Worm (Caenorhabditis elegans): Measurements from ENCODE around the gene F07F6.2.
A peak's percentile ranks its signal among the peaks of the same experiment; 100 is the strongest.

The F07F6.2 gene

ce11 chrII:5423832-5424231 lies 6.2 kb upstream of the F07F6.2 start, which contains the start of gene F07F6.7:
Gene F07F6.7, minus strand, starts transcription at chrII:5423858.
- TF ChIP-seq nhr-25 (tag; optimal IDR thresholded peaks at IDR 0.05) (peak; percentile 13), ceh-16 (tag; optimal IDR thresholded peaks at IDR 0.05) (no peak), ztf-4 (tag; optimal IDR thresholded peaks at IDR 0.05) (peak; percentile 12), sem-4 (tag; optimal IDR thresholded peaks at IDR 0.05) (peak; percentile 7), unc-55 (GFP tag; optimal IDR thresholded peaks at IDR 0.05) (no peak), elt-3 (tag; optimal IDR thresholded peaks at IDR 0.05) (no peak), lsy-2 (tag; optimal IDR thresholded peaks at IDR 0.05) (peak in 1 of 2 experiments; percentile 33), ztf-1 (GFP tag; conservative IDR thresholded peaks at IDR 0.05) (no peak), mbf-1 (tag; optimal IDR thresholded peaks at IDR 0.05) (no peak), peb-1 (tag; optimal IDR thresholded peaks at IDR 0.05) (no peak)

DNA sequence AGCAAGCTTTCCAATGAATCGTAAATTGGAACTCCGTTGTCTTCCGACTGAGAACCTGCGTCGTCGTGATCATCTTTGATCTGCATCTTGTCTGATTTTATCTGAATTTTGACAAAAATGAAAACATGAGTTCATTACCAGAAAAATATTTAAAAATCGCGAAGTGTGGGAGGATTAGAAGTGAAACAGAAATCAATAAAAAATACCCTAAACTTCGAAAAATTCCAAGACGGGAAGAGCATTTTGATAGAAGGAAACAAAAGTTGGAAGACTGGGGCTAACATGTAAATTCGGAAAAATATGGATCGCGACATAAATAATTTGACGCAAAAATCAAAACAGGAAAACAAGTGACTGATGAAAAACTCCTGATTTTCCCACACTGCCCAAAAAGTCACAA lies 4.4 kb upstream of the F07F6.2 start, which contains the start of gene F07F6.8:
F07F6.8 (minus strand) TSS at position 101 of the 400 bp plus-strand sequence.
- TF ChIP-seq aly-2 (tag; optimal IDR thresholded peaks at IDR 0.05) (no peak), elt-3 (tag; optimal IDR thresholded peaks at IDR 0.05) (no peak), lsy-2 (tag; optimal IDR thresholded peaks at IDR 0.05) (no peak), mdl-1 (tag; optimal IDR thresholded peaks at IDR 0.05) (no peak), nhr-77 (tag; optimal IDR thresholded peaks at IDR 0.05) (no peak), mab-5 (tag; optimal IDR thresholded peaks at IDR 0.05) (no peak)

DNA sequence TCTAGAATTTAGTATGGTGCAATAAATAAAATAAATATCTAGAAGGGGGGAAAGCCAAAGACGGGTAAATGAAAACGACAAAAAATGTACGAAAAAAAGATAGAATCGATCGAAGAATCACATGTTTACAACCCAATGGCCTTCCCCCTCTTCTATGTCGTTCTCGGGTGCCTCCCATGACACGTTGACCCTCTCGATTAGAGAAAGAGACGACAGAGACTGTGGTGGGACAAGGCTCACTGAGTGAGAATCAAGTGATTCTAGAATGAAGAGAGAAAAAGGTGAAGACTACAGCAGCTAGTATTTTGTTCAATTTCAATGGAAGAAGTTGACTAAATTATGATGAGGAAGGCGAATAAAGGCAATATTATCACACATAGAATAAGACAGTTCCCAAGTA lies 4.0 kb upstream of the F07F6.2 start:
- TF ChIP-seq nhr-129 (tag; optimal IDR thresholded peaks at IDR 0.05) (peak; percentile 92), ZK546.5 (tag; optimal IDR thresholded peaks at IDR 0.05) (no peak), peb-1 (tag; optimal IDR thresholded peaks at IDR 0.05) (no peak), mab-5 (tag; optimal IDR thresholded peaks at IDR 0.05) (no peak), nhr-6 (tag; optimal IDR thresholded peaks at IDR 0.05) (no peak), unc-55 (GFP tag; optimal IDR thresholded peaks at IDR 0.05) (no peak), ztf-4 (tag; optimal IDR thresholded peaks at IDR 0.05) (no peak), nhr-11 (tag; optimal IDR thresholded peaks at IDR 0.05) (no peak), nhr-77 (tag; optimal IDR thresholded peaks at IDR 0.05) (no peak), nhr-23 (tag; optimal IDR thresholded peaks at IDR 0.05) (no peak), mbf-1 (tag; optimal IDR thresholded peaks at IDR 0.05) (no peak), egl-27 (tag; optimal IDR thresholded peaks at IDR 0.05) (no peak), blmp-1 (tag; optimal IDR thresholded peaks at IDR 0.05; ENCODE audit: insufficient read depth) (no peak), lin-11 (tag; optimal IDR thresholded peaks at IDR 0.05) (no peak), sma-9 (GFP tag; optimal IDR thresholded peaks at IDR 0.05) (peak; percentile 27), sma-9 (tag; optimal IDR thresholded peaks at IDR 0.05) (no peak), elt-3 (tag; optimal IDR thresholded peaks at IDR 0.05) (no peak), Y55F3AM.14 (GFP tag; optimal IDR thresholded peaks at IDR 0.05) (no peak), zag-1 (tag; optimal IDR thresholded peaks at IDR 0.05) (no peak), snpc-4 (tag; optimal IDR thresholded peaks at IDR 0.05) (no peak), C34F6.9 (tag; optimal IDR thresholded peaks at IDR 0.05) (peak; percentile 79), fos-1 (tag; optimal IDR thresholded peaks at IDR 0.05) (peak; percentile 63), ceh-16 (tag; optimal IDR thresholded peaks at IDR 0.05) (no peak), nhr-25 (tag; optimal IDR thresholded peaks at IDR 0.05) (peak; percentile 69), ztf-11 (tag; optimal IDR thresholded peaks at IDR 0.05) (no peak), ama-1 (optimal IDR thresholded peaks at IDR 0.05) (peak; percentile 28), unc-62 (GFP tag; optimal IDR thresholded peaks at IDR 0.05) (no peak), elt-1 (tag; optimal IDR thresholded peaks at IDR 0.05) (no peak), gmeb-1 (tag; optimal IDR thresholded peaks at IDR 0.05) (no peak), aly-2 (tag; optimal IDR thresholded peaks at IDR 0.05) (no peak), dmd-4 (tag; optimal IDR thresholded peaks at IDR 0.05) (no peak), nhr-10 (tag; optimal IDR thresholded peaks at IDR 0.05) (no peak), nhr-12 (tag; optimal IDR thresholded peaks at IDR 0.05) (no peak), mdl-1 (tag; optimal IDR thresholded peaks at IDR 0.05) (no peak), unc-39 (tag; optimal IDR thresholded peaks at IDR 0.05) (no peak), sem-4 (tag; optimal IDR thresholded peaks at IDR 0.05) (no peak), lsy-2 (tag; optimal IDR thresholded peaks at IDR 0.05) (peak in 1 of 2 experiments; percentile 71), nhr-21 (tag; optimal IDR thresholded peaks at IDR 0.05) (no peak), ceh-82 (tag; optimal IDR thresholded peaks at IDR 0.05) (no peak), nhr-237 (tag; optimal IDR thresholded peaks at IDR 0.05) (no peak), R02D3.7 (tag; optimal IDR thresholded peaks at IDR 0.05) (no peak), lin-13 (GFP tag; optimal IDR thresholded peaks at IDR 0.05) (no peak), lin-39 (tag; optimal IDR thresholded peaks at IDR 0.05) (no peak), F13H6.1 (tag; optimal IDR thresholded peaks at IDR 0.05) (peak; percentile 38), ztf-1 (GFP tag; conservative IDR thresholded peaks at IDR 0.05) (no peak), alr-1 (tag; optimal IDR thresholded peaks at IDR 0.05) (no peak), crh-2 (tag; optimal IDR thresholded peaks at IDR 0.05) (peak; percentile 76), skn-1 (tag; optimal IDR thresholded peaks at IDR 0.05) (no peak), sma-3 (GFP tag; optimal IDR thresholded peaks at IDR 0.05) (no peak)

All from whole organism, L2 larva.